Worm (Caenorhabditis elegans): ENCODE data around the gene F54B11.8.

F54B11.8 gene

DNA sequence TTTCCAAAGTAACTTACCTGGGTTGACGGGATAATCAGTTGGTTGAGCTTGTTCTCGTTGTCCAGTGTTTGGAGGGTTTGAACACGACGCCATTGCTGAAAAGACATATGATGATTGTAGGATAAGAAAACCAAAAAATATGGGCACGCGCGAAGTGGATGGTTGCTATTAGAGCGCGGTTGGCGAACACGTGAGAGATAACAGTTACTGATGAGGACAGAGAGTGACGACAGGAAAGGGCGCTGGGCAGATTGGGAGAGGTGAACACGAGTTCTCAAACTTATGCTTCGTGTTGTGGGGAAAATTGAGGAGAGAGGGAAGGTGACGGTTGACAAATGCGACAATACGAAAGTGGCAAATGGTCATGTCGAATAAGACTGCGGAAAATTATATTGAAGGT, at the start of gene F54B11.8:
TSS of gene F54B11.8 (minus strand) at position 101 of the 400 bp plus-strand sequence.
- TF ChIP-seq zip-4 (GFP tag; optimal IDR thresholded peaks at IDR 0.05) (no peak), nhr-77 (tag; optimal IDR thresholded peaks at IDR 0.05) (no peak), fkh-4 (tag; optimal IDR thresholded peaks at IDR 0.05; ENCODE audit: borderline replicate concordance) (no peak), Y116A8C.19 (tag; optimal IDR thresholded peaks at IDR 0.05; ENCODE audit: borderline replicate concordance) (no peak), elt-3 (tag; optimal IDR thresholded peaks at IDR 0.05) (no peak), ztf-11 (tag; optimal IDR thresholded peaks at IDR 0.05) (no peak), sox-4 (tag; optimal IDR thresholded peaks at IDR 0.05) (no peak), lin-14 (GFP tag; optimal IDR thresholded peaks at IDR 0.05) (no peak), irx-1 (tag; optimal IDR thresholded peaks at IDR 0.05) (no peak), unc-30 (tag; optimal IDR thresholded peaks at IDR 0.05) (no peak), ceh-88 (GFP tag; IDR thresholded peaks at IDR 0.05) (no peak), nhr-71 (tag; optimal IDR thresholded peaks at IDR 0.05) (no peak), tlp-1 (tag; optimal IDR thresholded peaks at IDR 0.05) (no peak), ceh-90 (tag; optimal IDR thresholded peaks at IDR 0.05) (no peak), ceh-63 (GFP tag; optimal IDR thresholded peaks at IDR 0.05) (no peak), snu-23 (GFP tag; optimal IDR thresholded peaks at IDR 0.05) (no peak), unc-62 (GFP tag; optimal IDR thresholded peaks at IDR 0.05) (no peak), nhr-28 (tag; optimal IDR thresholded peaks at IDR 0.05) (no peak), fkh-8 (tag; optimal IDR thresholded peaks at IDR 0.05) (no peak), unc-86 (tag; optimal IDR thresholded peaks at IDR 0.05) (no peak)

DNA sequence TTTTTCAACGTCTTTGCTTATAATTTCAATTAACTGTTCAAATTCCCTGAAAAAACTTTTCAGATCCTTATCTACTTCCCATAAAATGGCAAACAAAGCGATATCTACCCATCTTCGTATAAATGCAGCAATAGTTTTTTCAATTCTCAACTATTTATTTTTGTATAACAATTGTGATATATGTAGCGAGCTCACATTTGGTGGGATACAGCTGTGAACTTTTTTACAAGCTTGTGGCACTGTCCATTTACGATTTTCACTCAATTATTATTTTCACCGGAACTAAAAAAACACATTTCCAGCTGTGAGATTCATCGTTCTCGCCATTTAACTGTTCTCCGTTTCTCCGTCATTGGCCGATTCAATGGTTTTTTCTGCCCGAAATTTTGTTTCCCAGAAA, 47.1 kb upstream of the F54B11.8 start, which contains the start of gene C40C9.4:
TSS of gene C40C9.4 (plus strand) at position 301 of the 400 bp plus-strand sequence.
- TF ChIP-seq C16A3.4 (tag; optimal IDR thresholded peaks at IDR 0.05) (no peak), blmp-1 (tag; optimal IDR thresholded peaks at IDR 0.05) (no peak), unc-86 (tag; optimal IDR thresholded peaks at IDR 0.05) (no peak), zip-4 (GFP tag; optimal IDR thresholded peaks at IDR 0.05) (no peak), hlh-17 (GFP tag; optimal IDR thresholded peaks at IDR 0.05; ENCODE audit: borderline replicate concordance) (no peak), nhr-71 (tag; optimal IDR thresholded peaks at IDR 0.05) (no peak), ceh-82 (tag; optimal IDR thresholded peaks at IDR 0.05) (no peak), ztf-4 (tag; optimal IDR thresholded peaks at IDR 0.05) (no peak)

ce11 chrX:13647305-13647704, 43.6 kb upstream of the F54B11.8 start, which contains the start of gene C40C9.3:
TSS of gene C40C9.3 (plus strand) at chrX:13647605.
- TF ChIP-seq ceh-82 (tag; optimal IDR thresholded peaks at IDR 0.05): no peak
- no peak for TF ChIP-seq zag-1 (tag; optimal IDR thresholded peaks at IDR 0.05)
- TF ChIP-seq unc-86 (tag; optimal IDR thresholded peaks at IDR 0.05): no peak
- no peak for TF ChIP-seq mep-1 (tag; optimal IDR thresholded peaks at IDR 0.05)
- TF ChIP-seq lin-35 (GFP tag; optimal IDR thresholded peaks at IDR 0.05): no peak
- no peak for TF ChIP-seq rnt-1 (tag; optimal IDR thresholded peaks at IDR 0.05)
- no peak for TF ChIP-seq Y116A8C.19 (tag; optimal IDR thresholded peaks at IDR 0.05; ENCODE audit: borderline replicate concordance)
- no peak for TF ChIP-seq ets-5 (GFP tag; IDR thresholded peaks at IDR 0.05)
- no peak for TF ChIP-seq snu-23 (GFP tag; optimal IDR thresholded peaks at IDR 0.05)
- no peak for TF ChIP-seq nhr-28 (tag; optimal IDR thresholded peaks at IDR 0.05)
- TF ChIP-seq swsn-7 (tag; optimal IDR thresholded peaks at IDR 0.05): no peak
- no peak for TF ChIP-seq tlp-1 (tag; optimal IDR thresholded peaks at IDR 0.05)
- no peak for TF ChIP-seq tbx-2 (tag; optimal IDR thresholded peaks at IDR 0.05)
- TF ChIP-seq efl-3 (GFP tag; optimal IDR thresholded peaks at IDR 0.05): no peak
- no peak for TF ChIP-seq pqm-1 (tag; optimal IDR thresholded peaks at IDR 0.05)
- TF ChIP-seq lin-13 (GFP tag; optimal IDR thresholded peaks at IDR 0.05): no peak
- no peak for TF ChIP-seq ceh-8 (GFP tag; optimal IDR thresholded peaks at IDR 0.05)
- no peak for TF ChIP-seq vab-15 (tag; optimal IDR thresholded peaks at IDR 0.05)
- no peak for TF ChIP-seq nhr-77 (tag; optimal IDR thresholded peaks at IDR 0.05)
- no peak for TF ChIP-seq xbp-1 (tag; optimal IDR thresholded peaks at IDR 0.05)
